Worm (Caenorhabditis elegans): ENCODE measurements around the gene M60.4.
A peak's percentile ranks its signal among the peaks of the same experiment; 100 is the strongest.

The M60.4 gene

DNA sequence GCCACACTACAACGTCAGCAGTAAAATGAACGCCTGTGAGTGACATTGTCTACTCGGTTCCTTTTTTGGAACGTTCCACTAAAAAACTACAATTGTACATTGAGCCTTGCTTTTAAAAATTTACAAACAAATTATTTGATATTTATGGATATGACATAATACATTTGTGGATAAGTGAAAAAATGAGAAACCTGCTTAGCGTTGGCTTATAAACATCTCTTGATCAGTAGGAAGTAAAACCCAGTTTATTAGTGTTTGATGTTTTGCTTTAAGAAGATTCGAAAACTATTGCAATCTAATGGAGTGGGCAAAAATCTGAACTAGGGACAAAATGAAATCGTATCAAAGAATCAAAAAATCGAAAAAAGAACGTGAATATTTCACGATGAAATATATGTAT, 19.2 kb downstream of the M60.4 start:
- TF ChIP-seq ceh-28 (tag; optimal IDR thresholded peaks at IDR 0.05): no peak
- TF ChIP-seq nhr-23 (tag; optimal IDR thresholded peaks at IDR 0.05): no peak
- TF ChIP-seq ztf-11 (tag; optimal IDR thresholded peaks at IDR 0.05): no peak
- TF ChIP-seq mml-1 (tag; optimal IDR thresholded peaks at IDR 0.05): no peak
- no peak for TF ChIP-seq nhr-237 (tag; optimal IDR thresholded peaks at IDR 0.05)
- no peak for TF ChIP-seq elt-3 (tag; optimal IDR thresholded peaks at IDR 0.05)
- no peak for TF ChIP-seq elt-1 (tag; optimal IDR thresholded peaks at IDR 0.05)

DNA sequence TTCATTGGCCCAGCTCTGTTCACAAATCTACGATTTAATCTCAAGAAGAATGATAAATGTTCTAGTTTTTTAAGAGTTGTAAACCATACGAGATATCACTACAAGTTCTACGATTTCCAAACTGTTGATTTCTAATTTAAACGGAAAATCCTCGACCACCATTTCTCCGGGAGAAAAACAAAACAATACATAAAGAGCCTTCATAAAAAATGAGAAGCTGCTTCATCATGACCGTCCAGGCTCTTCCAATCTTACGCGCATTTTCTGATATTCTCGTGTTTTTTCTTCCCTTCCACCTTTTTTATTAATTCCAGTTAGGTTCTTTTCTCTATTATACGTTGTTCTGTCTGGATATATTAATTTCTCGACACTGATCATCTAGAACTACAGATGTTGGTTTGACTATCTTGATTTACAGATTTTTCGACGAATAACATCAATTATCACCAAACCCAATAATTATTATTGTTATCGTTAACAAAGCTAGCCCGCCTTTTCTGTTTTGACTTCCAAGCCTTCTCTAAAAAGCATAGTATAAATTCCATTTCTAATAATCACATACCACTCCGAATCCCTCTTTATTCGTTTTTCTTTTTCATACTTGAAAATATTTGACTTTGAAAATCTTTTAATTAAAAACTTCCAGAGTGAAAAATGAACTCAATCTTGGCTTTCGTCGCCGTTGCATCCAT, 21.5 kb downstream of the M60.4 start, which contains the start of gene C47D2.1:
C47D2.1 (plus strand) TSS at position 642 of the 692 bp plus-strand sequence.
- no peak for TF ChIP-seq ZK546.5 (tag; optimal IDR thresholded peaks at IDR 0.05)
- TF ChIP-seq unc-39 (tag; optimal IDR thresholded peaks at IDR 0.05): no peak
- no peak for TF ChIP-seq R02D3.7 (tag; optimal IDR thresholded peaks at IDR 0.05)
- no peak for TF ChIP-seq nhr-28 (tag; optimal IDR thresholded peaks at IDR 0.05)
- TF ChIP-seq unc-62 (GFP tag; optimal IDR thresholded peaks at IDR 0.05): no peak
- TF ChIP-seq nhr-67 (tag; optimal IDR thresholded peaks at IDR 0.05): no peak
- no peak for TF ChIP-seq nfya-1 (tag; optimal IDR thresholded peaks at IDR 0.05; ENCODE audit: insufficient read depth)
- no peak for TF ChIP-seq egl-5 (tag; optimal IDR thresholded peaks at IDR 0.05)

DNA sequence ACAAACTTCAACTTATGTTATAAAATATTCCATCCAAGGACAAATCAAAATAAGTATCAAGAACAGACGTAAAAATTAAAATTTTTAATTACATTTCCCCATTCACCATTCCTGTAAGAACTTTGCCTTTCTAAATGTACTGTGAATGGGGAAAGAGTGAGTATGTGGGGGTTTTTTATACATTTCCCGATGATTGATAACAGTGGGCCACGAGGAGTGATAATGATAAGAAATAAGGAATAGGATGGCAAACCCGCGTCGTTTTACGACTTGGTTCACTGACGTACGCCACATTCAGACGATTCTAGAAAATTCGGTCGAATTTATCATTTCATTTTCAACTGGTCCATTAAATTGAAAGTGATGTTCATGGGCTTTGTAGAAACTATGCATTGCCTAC, 25.1 kb downstream of the M60.4 start, which contains the start of gene cdd-1:
cdd-1 (minus strand) TSS at position 151 of the 400 bp plus-strand sequence.
- peak; percentile 17 for TF ChIP-seq nfya-1 (tag; optimal IDR thresholded peaks at IDR 0.05; ENCODE audit: insufficient read depth)
- TF ChIP-seq nhr-25 (tag; optimal IDR thresholded peaks at IDR 0.05): no peak
- TF ChIP-seq pha-4 (tag; optimal IDR thresholded peaks at IDR 0.05): no peak
- TF ChIP-seq jun-1 (tag; optimal IDR thresholded peaks at IDR 0.05): peak; percentile 7
- peak; percentile 38 for TF ChIP-seq fos-1 (tag; optimal IDR thresholded peaks at IDR 0.05)
- peak; percentile 5 for TF ChIP-seq R02D3.7 (tag; optimal IDR thresholded peaks at IDR 0.05)
- TF ChIP-seq elt-3 (tag; optimal IDR thresholded peaks at IDR 0.05): peak in 1 of 3 experiments; percentile 50
- TF ChIP-seq lin-15B (tag; optimal IDR thresholded peaks at IDR 0.05): no peak
- no peak for TF ChIP-seq nhr-237 (tag; optimal IDR thresholded peaks at IDR 0.05)
- TF ChIP-seq pqm-1 (tag; optimal IDR thresholded peaks at IDR 0.05): peak; percentile 72
- no peak for TF ChIP-seq fkh-10 (GFP tag; optimal IDR thresholded peaks at IDR 0.05)
- peak; percentile 96 for TF ChIP-seq elt-2 (tag; optimal IDR thresholded peaks at IDR 0.05)

DNA sequence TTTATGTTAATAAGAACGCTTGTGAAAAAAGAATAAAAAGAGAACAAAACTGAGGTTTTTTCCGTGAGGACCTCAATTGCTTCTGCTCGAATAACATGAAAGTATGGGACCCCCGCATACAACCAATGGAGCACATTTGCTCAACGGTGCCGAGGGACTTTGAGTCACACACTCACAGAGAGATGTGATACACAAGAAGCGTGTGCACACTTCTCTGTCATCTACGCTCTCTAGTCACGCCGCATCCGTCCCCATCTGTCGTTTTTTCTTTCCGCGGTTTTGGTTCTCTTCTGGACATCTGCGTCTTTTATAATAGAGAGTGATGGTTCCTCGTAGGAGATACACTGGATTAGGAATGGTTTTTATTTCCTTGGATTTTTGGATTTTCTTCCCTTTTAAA, 30.2 kb downstream of the M60.4 start:
- TF ChIP-seq nhr-23 (tag; optimal IDR thresholded peaks at IDR 0.05): no peak
- TF ChIP-seq nfya-1 (tag; optimal IDR thresholded peaks at IDR 0.05; ENCODE audit: insufficient read depth): peak; percentile 72
- no peak for TF ChIP-seq egl-5 (tag; optimal IDR thresholded peaks at IDR 0.05)
- peak; percentile 58 for TF ChIP-seq lin-15B (tag; optimal IDR thresholded peaks at IDR 0.05)
- no peak for TF ChIP-seq mdl-1 (tag; optimal IDR thresholded peaks at IDR 0.05)
- TF ChIP-seq nhr-25 (tag; optimal IDR thresholded peaks at IDR 0.05): no peak
- no peak for TF ChIP-seq elt-2 (tag; optimal IDR thresholded peaks at IDR 0.05)
- TF ChIP-seq hmg-11 (tag; optimal IDR thresholded peaks at IDR 0.05): peak; percentile 81
- no peak for TF ChIP-seq skn-1 (tag; optimal IDR thresholded peaks at IDR 0.05)
- no peak for TF ChIP-seq daf-12 (tag; optimal IDR thresholded peaks at IDR 0.05)
- no peak for TF ChIP-seq snpc-4 (tag; optimal IDR thresholded peaks at IDR 0.05)
- no peak for TF ChIP-seq aly-2 (tag; optimal IDR thresholded peaks at IDR 0.05)
- no peak for TF ChIP-seq nhr-77 (tag; optimal IDR thresholded peaks at IDR 0.05)
- no peak for TF ChIP-seq ceh-82 (tag; optimal IDR thresholded peaks at IDR 0.05)
- peak; percentile 47 for TF ChIP-seq fkh-2 (tag; optimal IDR thresholded peaks at IDR 0.05)
- no peak for TF ChIP-seq pqm-1 (tag; optimal IDR thresholded peaks at IDR 0.05)
- TF ChIP-seq jun-1 (tag; optimal IDR thresholded peaks at IDR 0.05): no peak
- TF ChIP-seq nhr-76 (tag; optimal IDR thresholded peaks at IDR 0.05): no peak
- no peak for TF ChIP-seq fos-1 (tag; optimal IDR thresholded peaks at IDR 0.05)
- no peak for TF ChIP-seq nhr-67 (tag; optimal IDR thresholded peaks at IDR 0.05)
- TF ChIP-seq ztf-11 (tag; optimal IDR thresholded peaks at IDR 0.05): no peak
- no peak for TF ChIP-seq fkh-10 (GFP tag; optimal IDR thresholded peaks at IDR 0.05)
- TF ChIP-seq mml-1 (tag; optimal IDR thresholded peaks at IDR 0.05): no peak
- no peak for TF ChIP-seq egl-27 (tag; optimal IDR thresholded peaks at IDR 0.05)
- TF ChIP-seq ZK546.5 (tag; optimal IDR thresholded peaks at IDR 0.05): no peak
- no peak for TF ChIP-seq nhr-12 (tag; optimal IDR thresholded peaks at IDR 0.05)
- TF ChIP-seq nhr-43 (tag; optimal IDR thresholded peaks at IDR 0.05; ENCODE audit: poor library complexity, severe bottlenecking): peak; percentile 11
- TF ChIP-seq nhr-11 (tag; optimal IDR thresholded peaks at IDR 0.05): no peak
- no peak for TF ChIP-seq zag-1 (tag; optimal IDR thresholded peaks at IDR 0.05)
- TF ChIP-seq ztf-4 (tag; optimal IDR thresholded peaks at IDR 0.05): no peak
- TF ChIP-seq nhr-237 (tag; optimal IDR thresholded peaks at IDR 0.05): no peak
- no peak for TF ChIP-seq R02D3.7 (tag; optimal IDR thresholded peaks at IDR 0.05)
- TF ChIP-seq sea-2 (GFP tag; optimal IDR thresholded peaks at IDR 0.05): no peak
- no peak for TF ChIP-seq eor-1 (tag; optimal IDR thresholded peaks at IDR 0.05)
- no peak for TF ChIP-seq unc-62 (GFP tag; optimal IDR thresholded peaks at IDR 0.05)
- TF ChIP-seq unc-39 (tag; optimal IDR thresholded peaks at IDR 0.05): no peak
- no peak for TF ChIP-seq ceh-9 (tag; optimal IDR thresholded peaks at IDR 0.05)
- no peak for TF ChIP-seq nhr-28 (tag; optimal IDR thresholded peaks at IDR 0.05)
- TF ChIP-seq ceh-16 (tag; optimal IDR thresholded peaks at IDR 0.05): no peak
- TF ChIP-seq elt-1 (tag; optimal IDR thresholded peaks at IDR 0.05): no peak

All from whole organism, L3 larva.